Fruit fly (Drosophila melanogaster): Measurements from ENCODE around the gene jvl.
A peak's percentile ranks its signal among the peaks of the same experiment; 100 is the strongest.

jvl gene

DNA sequence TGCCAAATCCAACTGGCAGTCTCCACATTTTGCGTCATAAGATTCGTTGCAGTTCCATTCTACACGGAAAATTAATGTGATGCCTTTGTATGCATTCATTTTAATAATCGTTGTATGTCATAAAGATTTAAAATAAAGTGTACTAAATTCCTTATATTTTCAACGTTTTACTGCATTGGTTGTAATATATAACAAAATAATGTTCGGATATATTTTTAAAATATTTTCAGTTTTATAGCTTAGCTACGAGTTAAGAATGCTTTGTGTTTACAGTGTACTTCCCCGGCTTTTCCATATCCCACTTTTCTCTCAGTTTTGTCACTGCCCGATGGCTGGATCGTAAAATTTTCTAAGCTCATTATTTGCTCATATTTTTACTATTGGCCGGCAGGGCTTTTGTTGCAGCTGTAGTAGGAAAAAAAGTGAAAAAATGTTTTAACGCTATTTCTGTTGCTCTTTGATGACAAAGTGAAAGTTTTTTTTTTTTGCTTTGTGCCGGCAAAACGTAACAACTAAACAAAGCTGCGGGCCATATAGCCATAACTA lies 38.4 kb downstream of the jvl start (continued):
- TF ChIP-seq Eip75B (GFP tag; optimal IDR thresholded peaks at IDR 0.05) (no peak), achi (GFP tag; optimal IDR thresholded peaks at IDR 0.05) (peak; percentile 20), ss (GFP tag; optimal IDR thresholded peaks at IDR 0.05) (no peak), esn (GFP tag; optimal IDR thresholded peaks at IDR 0.05) (peak; percentile 15), Sox102F (GFP tag; optimal IDR thresholded peaks at IDR 0.05) (no peak), CG1621 (tag; optimal IDR thresholded peaks at IDR 0.05) (no peak)

DNA sequence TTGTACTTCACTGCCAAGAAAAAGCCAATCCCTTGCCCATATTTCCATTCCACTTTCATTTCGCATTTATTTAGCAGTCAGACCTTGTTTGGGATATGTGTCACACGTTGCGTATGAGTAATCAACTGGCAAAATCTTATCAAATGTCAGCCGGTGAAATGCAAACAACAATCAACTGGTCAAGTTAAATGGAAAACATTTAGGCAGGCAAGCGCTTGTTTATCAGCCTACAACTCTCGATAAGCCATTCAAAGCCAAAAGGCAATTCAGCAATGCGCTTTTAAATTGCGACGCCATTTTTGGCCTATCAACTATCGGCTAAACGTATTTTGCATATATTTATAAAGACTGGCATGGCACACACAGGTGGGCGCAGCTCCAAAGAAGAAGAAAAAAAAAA lies 39.4 kb downstream of the jvl start:
- TF ChIP-seq Eip78C (GFP tag) (peak; percentile 52), CG15336 (GFP tag; IDR thresholded peaks at IDR 0.05) (no peak), CG8119 (GFP tag; IDR thresholded peaks at IDR 0.05) (0 out of 3 replicates have a peak, but pooled peaks have one; percentile 5), CG11294 (GFP tag; IDR thresholded peaks at IDR 0.05) (no peak), dac (GFP tag; optimal IDR thresholded peaks at IDR 0.05) (no peak), vri (GFP tag; optimal IDR thresholded peaks at IDR 0.05) (peak; percentile 40), Eip93F (GFP tag; optimal IDR thresholded peaks at IDR 0.05) (peak; percentile 56), CG11762 (GFP tag; optimal IDR thresholded peaks at IDR 0.05; ENCODE audit: insufficient read depth) (no peak)

DNA sequence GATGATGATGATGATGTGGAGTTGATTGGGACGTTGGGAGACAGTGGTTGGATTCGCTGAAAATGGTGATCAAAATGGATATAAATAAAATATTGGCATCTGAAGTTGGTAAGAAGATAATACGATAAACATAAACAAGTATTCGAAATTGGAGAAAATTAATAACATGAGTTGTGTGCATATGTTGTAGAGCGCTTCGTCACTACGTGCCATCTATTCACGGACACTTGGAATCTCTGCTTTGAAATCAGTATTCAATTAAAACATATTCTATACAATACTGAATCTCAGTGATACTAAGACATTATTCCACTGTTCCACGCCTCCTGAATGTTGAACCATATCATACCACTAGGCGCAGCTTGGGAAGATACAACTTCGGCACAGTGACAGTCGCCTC lies 44.0 kb downstream of the jvl start:
- TF ChIP-seq Sox14 (GFP tag; optimal IDR thresholded peaks at IDR 0.05) (peak; percentile 21), spab (GFP tag; optimal IDR thresholded peaks at IDR 0.05) (no peak), CG4318 (GFP tag; optimal IDR thresholded peaks at IDR 0.05) (peak; percentile 31), CG15336 (GFP tag; IDR thresholded peaks at IDR 0.05) (peak; percentile 35), esn (GFP tag; optimal IDR thresholded peaks at IDR 0.05) (no peak), acj6 (GFP tag; optimal IDR thresholded peaks at IDR 0.05) (no peak), CG32006 (GFP tag; optimal IDR thresholded peaks at IDR 0.05) (peak; percentile 70), CG8119 (GFP tag; IDR thresholded peaks at IDR 0.05) (peak; percentile 54; the same call in 2 of the 3 replicates), net (GFP tag; optimal IDR thresholded peaks at IDR 0.05) (peak; percentile 6), achi (GFP tag; optimal IDR thresholded peaks at IDR 0.05) (peak; percentile 12), Hr4 (GFP tag; optimal IDR thresholded peaks at IDR 0.05) (peak; percentile 51)

DNA sequence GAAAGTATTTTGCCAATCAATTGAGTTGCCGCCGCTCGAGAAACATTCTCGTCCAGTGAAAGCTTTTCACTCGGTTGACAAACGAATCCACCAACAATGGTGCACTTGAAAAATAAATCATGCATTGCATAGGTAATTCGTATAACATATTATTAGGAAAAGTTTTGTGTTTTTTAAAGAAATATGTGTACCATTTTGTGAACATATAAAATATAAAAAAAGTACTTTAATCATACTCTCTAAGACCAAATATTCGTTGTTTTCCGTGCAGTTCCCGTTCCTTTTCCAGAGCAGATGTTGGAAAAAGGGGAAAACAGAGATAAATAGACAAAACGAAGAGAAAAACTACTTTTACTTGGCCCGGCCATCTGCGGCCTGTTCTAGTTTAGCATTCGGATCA lies 45.3 kb downstream of the jvl start:
- no peak for TF ChIP-seq Hr39 (GFP tag; optimal IDR thresholded peaks at IDR 0.05)
- TF ChIP-seq CG10669 (GFP tag; optimal IDR thresholded peaks at IDR 0.05), result no peak
- TF ChIP-seq CG8119 (GFP tag; IDR thresholded peaks at IDR 0.05), result peak; percentile 54; the same call in 2 of the 3 replicates
- no peak for TF ChIP-seq Gug (GFP tag; IDR thresholded peaks at IDR 0.05)
- peak; percentile 20 for TF ChIP-seq Hr4 (GFP tag; optimal IDR thresholded peaks at IDR 0.05)
- TF ChIP-seq vri (GFP tag; optimal IDR thresholded peaks at IDR 0.05), result no peak
- no peak for TF ChIP-seq CG9139 (GFP tag; optimal IDR thresholded peaks at IDR 0.05)
- no peak for TF ChIP-seq svp (GFP tag)
- no peak for TF ChIP-seq CG11762 (GFP tag; optimal IDR thresholded peaks at IDR 0.05; ENCODE audit: insufficient read depth)
- TF ChIP-seq CG10631 (GFP tag; optimal IDR thresholded peaks at IDR 0.05), result peak; percentile 6
- no peak for TF ChIP-seq CG11294 (GFP tag; IDR thresholded peaks at IDR 0.05)
- no peak for TF ChIP-seq CG6163 (GFP tag; IDR thresholded peaks at IDR 0.05)
- TF ChIP-seq pdm3 (GFP tag; optimal IDR thresholded peaks at IDR 0.05), result no peak
- TF ChIP-seq CG16779 (tag; optimal IDR thresholded peaks at IDR 0.05), result no peak
- TF ChIP-seq CG3919 (GFP tag; optimal IDR thresholded peaks at IDR 0.05), result no peak
- no peak for TF ChIP-seq ss (GFP tag; optimal IDR thresholded peaks at IDR 0.05)
- TF ChIP-seq CG3032 (tag; optimal IDR thresholded peaks at IDR 0.05), result no peak
- TF ChIP-seq Sox14 (GFP tag; optimal IDR thresholded peaks at IDR 0.05), result no peak
- TF ChIP-seq Hr38 (GFP tag; optimal IDR thresholded peaks at IDR 0.05), result no peak
- TF ChIP-seq CG8632 (GFP tag; optimal IDR thresholded peaks at IDR 0.05), result no peak
- no peak for TF ChIP-seq Eip93F (GFP tag; optimal IDR thresholded peaks at IDR 0.05)
- no peak for TF ChIP-seq dsx (GFP tag; optimal IDR thresholded peaks at IDR 0.05; ENCODE audit: poor library complexity, severe bottlenecking)
- TF ChIP-seq CG4318 (GFP tag; optimal IDR thresholded peaks at IDR 0.05), result no peak
- TF ChIP-seq salr (GFP tag; optimal IDR thresholded peaks at IDR 0.05), result peak in 1 of 2 experiments; percentile 19
- no peak for TF ChIP-seq OdsH (GFP tag; optimal IDR thresholded peaks at IDR 0.05)
- no peak for TF ChIP-seq CG34406 (GFP tag; optimal IDR thresholded peaks at IDR 0.05)
- no peak for TF ChIP-seq CG1621 (tag; optimal IDR thresholded peaks at IDR 0.05)
- no peak for TF ChIP-seq acj6 (GFP tag; optimal IDR thresholded peaks at IDR 0.05)

All from whole organism, prepupa.